Fruit fly (Drosophila melanogaster): ENCODE data around the gene CG15020.
A peak's percentile ranks its signal among the peaks of the same experiment; 100 is the strongest.

CG15020 gene

dm6 chr3L:4403180-4403769 is 18.2 kb upstream of the CG15020 start, which contains the start of gene Syx17 (continued):
- TF ChIP-seq CG9609 (GFP tag; optimal IDR thresholded peaks at IDR 0.05) (peak; percentile 34), Oaz (GFP tag; IDR thresholded peaks at IDR 0.05) (no peak), TFAM (GFP tag; optimal IDR thresholded peaks at IDR 0.05) (no peak), dmrt99B (tag; optimal IDR thresholded peaks at IDR 0.05) (peak; percentile 61), CG2199 (GFP tag; IDR thresholded peaks at IDR 0.05) (peak; percentile 59; the same call in 1 of the 3 replicates), CG1602 (GFP tag; optimal IDR thresholded peaks at IDR 0.05) (peak; percentile 50), Doc3 (GFP tag; IDR thresholded peaks at IDR 0.05; ENCODE audit: partially characterized antibody) (peak; percentile 76), CG11085 (GFP tag; IDR thresholded peaks at IDR 0.05) (0 out of 2 replicates have a peak, but pooled peaks have one; percentile 32), chinmo (GFP tag; IDR thresholded peaks at IDR 0.05; ENCODE audit: partially characterized antibody) (peak; percentile 81; the same call in 1 of the 4 replicates), E2f2 (GFP tag; IDR thresholded peaks at IDR 0.05) (peak; percentile 55), CG18011 (GFP tag; optimal IDR thresholded peaks at IDR 0.05) (peak; percentile 29), corto (GFP tag; optimal IDR thresholded peaks at IDR 0.05) (peak; percentile 4), CG7372 (GFP tag; IDR thresholded peaks at IDR 0.05) (no peak), bcd (GFP tag; optimal IDR thresholded peaks at IDR 0.05) (peak; percentile 51), CG4282 (GFP tag; optimal IDR thresholded peaks at IDR 0.05) (peak; percentile 49), Sox100B (GFP tag; optimal IDR thresholded peaks at IDR 0.05) (peak; percentile 34), Ssrp (tag; optimal IDR thresholded peaks at IDR 0.05) (peak; percentile 25), HLHmδ (GFP tag; optimal IDR thresholded peaks at IDR 0.05) (no peak), Xrp1 (GFP tag; IDR thresholded peaks at IDR 0.05) (peak; percentile 31; the same call in 1 of the 2 replicates), ash1 (GFP tag; optimal IDR thresholded peaks at IDR 0.05) (no peak), CG12104 (GFP tag; optimal IDR thresholded peaks at IDR 0.05) (peak; percentile 10), CG34224 (GFP tag; IDR thresholded peaks at IDR 0.05; ENCODE audit: partially characterized antibody) (peak; percentile 96), Lhr (GFP tag; optimal IDR thresholded peaks at IDR 0.05) (peak; percentile 48), emc (GFP tag; optimal IDR thresholded peaks at IDR 0.05) (no peak), fd96Cb (tag; optimal IDR thresholded peaks at IDR 0.05) (peak; percentile 29), D (optimal IDR thresholded peaks at IDR 0.05) (no peak), D (GFP tag; optimal IDR thresholded peaks at IDR 0.05) (peak; percentile 36), row (GFP tag; IDR thresholded peaks at IDR 0.05) (peak; percentile 64), CG30403 (GFP tag; optimal IDR thresholded peaks at IDR 0.05) (peak; percentile 66), Eip74EF (GFP tag; optimal IDR thresholded peaks at IDR 0.05) (peak in 1 of 2 experiments; percentile 53), Nf-YC (tag; optimal IDR thresholded peaks at IDR 0.05) (peak; percentile 39), Dfd (GFP tag; optimal IDR thresholded peaks at IDR 0.05) (no peak), Camta (GFP tag; optimal IDR thresholded peaks at IDR 0.05) (peak; percentile 52), Bdp1 (GFP tag; optimal IDR thresholded peaks at IDR 0.05) (peak; percentile 22), CG16813 (GFP tag; IDR thresholded peaks at IDR 0.05; ENCODE audit: partially characterized antibody) (peak; percentile 90), Jarid2 (GFP tag; optimal IDR thresholded peaks at IDR 0.05) (peak; percentile 50), dati (GFP tag; IDR thresholded peaks at IDR 0.05) (no peak), lilli (GFP tag; optimal IDR thresholded peaks at IDR 0.05) (peak; percentile 78), Awh (GFP tag; IDR thresholded peaks at IDR 0.05) (no peak), CHES-1-like (GFP tag; optimal IDR thresholded peaks at IDR 0.05) (peak; percentile 87), lov (optimal IDR thresholded peaks at IDR 0.05) (no peak), lov (GFP tag; IDR thresholded peaks at IDR 0.05) (no peak), amos (GFP tag; IDR thresholded peaks at IDR 0.05; ENCODE audit: partially characterized antibody) (peak; percentile 95), CG11247 (GFP tag; IDR thresholded peaks at IDR 0.05) (peak; percentile 55), CG8359 (GFP tag; optimal IDR thresholded peaks at IDR 0.05; ENCODE audit: borderline replicate concordance) (no peak), CG10274 (GFP tag; optimal IDR thresholded peaks at IDR 0.05) (no peak), eyg (GFP tag; optimal IDR thresholded peaks at IDR 0.05) (peak; percentile 45), pfk (GFP tag; optimal IDR thresholded peaks at IDR 0.05) (no peak), psq (GFP tag; optimal IDR thresholded peaks at IDR 0.05) (no peak)

Data from whole organism, embryonic.